Worm (Caenorhabditis elegans) whole organism, late embryonic: ENCODE measurements around the gene C31C9.7.

ENCODE experiments used
- ama-1 ChIP-seq: fragments of 150-350 bp; optimal IDR thresholded peaks from 2 replicates; lab custom pipeline; 2014
- ceh-9 ChIP-seq: sonication (generic microtip); optimal IDR thresholded peaks from 2 replicates; lab custom pipeline; 2016; ENCODE audit warnings: mild to moderate bottlenecking, missing genetic modification characterization, inconsistent platforms, missing compliant biosample characterization
- elt-2 ChIP-seq: sonication (generic microtip); optimal IDR thresholded peaks from 2 replicates; lab custom pipeline; 2016; ENCODE audit warnings: missing genetic modification reagents, missing genetic modification characterization, missing compliant biosample characterization
- hlh-30 ChIP-seq: sonication (generic microtip); optimal IDR thresholded peaks from 2 replicates; lab custom pipeline; 2017; ENCODE audit warnings: antibody characterized with exemption, missing genetic modification characterization, missing compliant biosample characterization; ENCODE audit not compliant: insufficient read depth
- odd-2 ChIP-seq: sonication (generic microtip); optimal IDR thresholded peaks from 2 replicates; lab custom pipeline; 2017; ENCODE audit warnings: antibody characterized with exemption, mild to moderate bottlenecking, missing genetic modification characterization, missing compliant biosample characterization
- pha-4 ChIP-seq: fragments of 150-350 bp; optimal IDR thresholded peaks from 2 replicates; lab custom pipeline; 2018; ENCODE audit warnings: missing biosample characterization, missing genetic modification reagents, missing genetic modification characterization

ce11 chrII:13694712-13695111 is 25.8 kb downstream of the C31C9.7 start, which contains the start of gene rpoa-1:
- TF ChIP-seq pha-4 (tag; lab: Kevin White, UChicago) (no peak), ama-1 (no peak), hlh-30 (no peak), elt-2 (no peak), ceh-9 (tag; lab: Kevin White, UChicago) (no peak), odd-2 (no peak)
